Worm (Caenorhabditis elegans) whole organism, L1 larva: ENCODE measurements around the gene R02F11.1.

Experiments used
- F16B12.6 ChIP-seq: fragments of 150-350 bp; optimal IDR thresholded peaks from 2 replicates; lab custom pipeline; 2014; ENCODE audit warnings: missing biosample characterization, missing genetic modification characterization
- aha-1 ChIP-seq: fragments of 150-350 bp; optimal IDR thresholded peaks from 2 replicates; lab custom pipeline; 2014; ENCODE audit warnings: missing biosample characterization, missing genetic modification characterization
- alr-1 ChIP-seq: fragments of 200-800 bp; sonication (Bioruptor generic); optimal IDR thresholded peaks from 2 replicates; lab custom pipeline; 2018; ENCODE audit warnings: borderline replicate concordance, mild to moderate bottlenecking, missing genetic modification characterization, missing compliant biosample characterization
- ama-1 ChIP-seq: fragments of 150-350 bp; optimal IDR thresholded peaks from 2 replicates; lab custom pipeline; 2014
- ceh-82 ChIP-seq, 3 experiments: fragments of 150-350 bp in 1 of 3; sonication (generic microtip) in 2 of 3; optimal IDR thresholded peaks; 2 replicates each; lab custom pipeline; 2014 to 2017; ENCODE audit warnings: missing biosample characterization in 3 of 3, missing genetic modification characterization in 3 of 3
- ceh-88 ChIP-seq: fragments of 200-800 bp; sonication (Bioruptor generic); IDR thresholded peaks from 2 replicates; pipeline ENCODE4 v1.3.6; 2022; ENCODE audit warnings: missing genetic modification characterization, missing compliant biosample characterization
- ces-1 ChIP-seq: fragments of 150-350 bp; optimal IDR thresholded peaks from 2 replicates; lab custom pipeline; 2014; ENCODE audit warnings: missing biosample characterization, missing genetic modification reagents, missing genetic modification characterization
- dsc-1 ChIP-seq: sonication (generic microtip); optimal IDR thresholded peaks from 2 replicates; lab custom pipeline; 2016; ENCODE audit warnings: mild to moderate bottlenecking, missing genetic modification characterization, missing compliant biosample characterization
- efl-1 ChIP-seq, 4 experiments: fragments of 150-350 bp; optimal IDR thresholded peaks in 3 of 4; peaks in 1 of 4; 1 replicate in 1 of 4; 2 replicates in 3 of 4; lab custom pipeline; 2014; ENCODE audit warnings: missing biosample characterization in 2 of 4, missing genetic modification characterization in 2 of 4, missing genetic modification reagents in 2 of 4
- egl-13 ChIP-seq: sonication (generic microtip); optimal IDR thresholded peaks from 2 replicates; lab custom pipeline; 2016; ENCODE audit warnings: missing genotype, missing genetic modification reagents, missing genetic modification characterization, missing compliant biosample characterization
- egl-27 ChIP-seq, 2 experiments: fragments of 150-350 bp in 1 of 2; sonication (generic microtip); optimal IDR thresholded peaks; 3 replicates each; lab custom pipeline; 2017 to 2018; ENCODE audit warnings: missing biosample characterization in 2 of 2, missing genetic modification characterization in 2 of 2, missing genetic modification reagents in 2 of 2
- elt-2 ChIP-seq: sonication (generic microtip); optimal IDR thresholded peaks from 2 replicates; lab custom pipeline; 2016; ENCODE audit warnings: missing genetic modification characterization, mild to moderate bottlenecking, inconsistent platforms, missing compliant biosample characterization, missing genetic modification reagents
- elt-3 ChIP-seq, 6 experiments: fragments of 150-350 bp in 1 of 6; sonication (generic microtip); optimal IDR thresholded peaks; 2 replicates each; lab custom pipeline; 2017 to 2018; ENCODE audit warnings: missing biosample characterization in 6 of 6, missing genetic modification characterization in 6 of 6, inconsistent platforms in 1 of 6
- fkh-8 ChIP-seq: sonication (generic microtip); optimal IDR thresholded peaks from 2 replicates; lab custom pipeline; 2016; ENCODE audit warnings: mild to moderate bottlenecking, missing genetic modification characterization, missing compliant biosample characterization
- fos-1 ChIP-seq: fragments of 150-350 bp; optimal IDR thresholded peaks from 2 replicates; lab custom pipeline; 2014; ENCODE audit warnings: missing biosample characterization, missing genetic modification characterization
- irx-1 ChIP-seq: sonication (generic microtip); optimal IDR thresholded peaks from 2 replicates; lab custom pipeline; 2016; ENCODE audit warnings: missing genetic modification characterization, missing compliant biosample characterization
- isw-1 ChIP-seq: fragments of 200-800 bp; sonication (Bioruptor generic); IDR thresholded peaks from 2 replicates; pipeline ENCODE4 v1.3.6; 2022; ENCODE audit warnings: missing genetic modification characterization, missing compliant biosample characterization
- lin-13 ChIP-seq: fragments of 150-350 bp; optimal IDR thresholded peaks from 2 replicates; lab custom pipeline; 2014; ENCODE audit warnings: missing biosample characterization, missing genetic modification reagents, missing genetic modification characterization
- lin-15B ChIP-seq: fragments of 150-350 bp; sonication (generic microtip); optimal IDR thresholded peaks from 3 replicates; lab custom pipeline; 2014; ENCODE audit warnings: missing biosample characterization, missing genetic modification characterization
- lin-39 ChIP-seq: fragments of 150-350 bp; optimal IDR thresholded peaks from 2 replicates; lab custom pipeline; 2014; ENCODE audit warnings: missing biosample characterization, missing genetic modification reagents, missing genetic modification characterization
- lir-3 ChIP-seq: sonication (generic microtip); optimal IDR thresholded peaks from 2 replicates; lab custom pipeline; 2016; ENCODE audit warnings: mild to moderate bottlenecking, missing genetic modification characterization, moderate library complexity, missing compliant biosample characterization; ENCODE audit not compliant: poor library complexity
- lsy-2 ChIP-seq, 2 experiments: fragments of 150-350 bp; optimal IDR thresholded peaks; 2 replicates each; lab custom pipeline; 2014; ENCODE audit warnings: missing biosample characterization in 2 of 2, missing genetic modification characterization in 2 of 2
- mab-9 ChIP-seq: fragments of 200-800 bp; sonication (Bioruptor generic); IDR thresholded peaks from 2 replicates; pipeline ENCODE4 v1.3.6; 2022; ENCODE audit warnings: missing genetic modification reagents, missing genetic modification characterization, missing compliant biosample characterization
- mdl-1 ChIP-seq, 2 experiments: fragments of 150-350 bp; optimal IDR thresholded peaks; 2 replicates each; lab custom pipeline; 2014 to 2017; ENCODE audit warnings: missing biosample characterization in 2 of 2, missing genetic modification characterization in 2 of 2, inconsistent platforms in 1 of 2
- mef-2 ChIP-seq: fragments of 150-350 bp; optimal IDR thresholded peaks from 2 replicates; lab custom pipeline; 2014; ENCODE audit warnings: missing biosample characterization, missing genetic modification characterization
- nhr-19 ChIP-seq: fragments of 200-800 bp; sonication (Bioruptor generic); conservative IDR thresholded peaks from 2 replicates; pipeline ENCODE4 v1.3.6; 2022; ENCODE audit warnings: missing genetic modification characterization, missing compliant biosample characterization
- nhr-47 ChIP-seq: sonication (generic microtip); optimal IDR thresholded peaks from 2 replicates; lab custom pipeline; 2016; ENCODE audit warnings: mild to moderate bottlenecking, missing genetic modification characterization, moderate library complexity, missing compliant biosample characterization
- nhr-71 ChIP-seq: sonication (generic microtip); optimal IDR thresholded peaks from 2 replicates; lab custom pipeline; 2016; ENCODE audit warnings: mild to moderate bottlenecking, missing genetic modification characterization, moderate library complexity, missing compliant biosample characterization
- nhr-77 ChIP-seq: fragments of 150-350 bp; optimal IDR thresholded peaks from 2 replicates; lab custom pipeline; 2014; ENCODE audit warnings: missing biosample characterization, missing genetic modification characterization
- nhr-85 ChIP-seq: sonication (generic microtip); peaks from one replicate; lab custom pipeline; 2016; ENCODE audit warnings: missing genetic modification characterization, inconsistent platforms, missing compliant biosample characterization
- pag-3 ChIP-seq: sonication (generic microtip); optimal IDR thresholded peaks from 2 replicates; lab custom pipeline; 2017; ENCODE audit warnings: missing genetic modification characterization, mild to moderate bottlenecking, missing compliant biosample characterization, antibody characterized with exemption, borderline replicate concordance; ENCODE audit not compliant: insufficient read depth
- rnt-1 ChIP-seq: sonication (generic microtip); optimal IDR thresholded peaks from 2 replicates; lab custom pipeline; 2016; ENCODE audit warnings: mild to moderate bottlenecking, missing genetic modification characterization, moderate library complexity, missing compliant biosample characterization
- skn-1 ChIP-seq: fragments of 150-350 bp; optimal IDR thresholded peaks from 2 replicates; lab custom pipeline; 2014; ENCODE audit warnings: missing biosample characterization, missing genetic modification characterization
- snpc-4 ChIP-seq: fragments of 150-350 bp; optimal IDR thresholded peaks from 2 replicates; lab custom pipeline; 2014; ENCODE audit warnings: missing biosample characterization, missing genetic modification characterization
- sox-4 ChIP-seq: sonication (generic microtip); optimal IDR thresholded peaks from 2 replicates; lab custom pipeline; 2016; ENCODE audit warnings: missing genetic modification characterization, missing compliant biosample characterization
- sup-37 ChIP-seq: fragments of 200-800 bp; sonication (Bioruptor generic); optimal IDR thresholded peaks from 2 replicates; lab custom pipeline; 2018; ENCODE audit warnings: mild to moderate bottlenecking, missing genetic modification characterization, missing compliant biosample characterization
- unc-30 ChIP-seq: sonication (generic microtip); optimal IDR thresholded peaks from 2 replicates; lab custom pipeline; 2017; ENCODE audit warnings: missing biosample characterization, missing genetic modification characterization
- unc-98 ChIP-seq: fragments of 200-800 bp; sonication (Bioruptor generic); IDR thresholded peaks from 2 replicates; pipeline ENCODE4 v1.3.6; 2022; ENCODE audit warnings: missing genetic modification characterization, missing compliant biosample characterization
- vab-15 ChIP-seq: sonication (generic microtip); optimal IDR thresholded peaks from 2 replicates; lab custom pipeline; 2017; ENCODE audit warnings: missing genotype, mild to moderate bottlenecking, missing genetic modification characterization, missing compliant biosample characterization
- xbp-1 ChIP-seq: sonication (generic microtip); optimal IDR thresholded peaks from 2 replicates; lab custom pipeline; 2016; ENCODE audit warnings: missing genetic modification characterization, missing compliant biosample characterization
- zag-1 ChIP-seq: fragments of 150-350 bp; optimal IDR thresholded peaks from 2 replicates; lab custom pipeline; 2014; ENCODE audit warnings: missing biosample characterization, missing genetic modification characterization
- zip-4 ChIP-seq: fragments of 200-800 bp; sonication (Bioruptor generic); optimal IDR thresholded peaks from 2 replicates; lab custom pipeline; 2018; ENCODE audit warnings: mild to moderate bottlenecking, missing genetic modification characterization, moderate library complexity, missing compliant biosample characterization
- ztf-4 ChIP-seq: fragments of 150-350 bp; optimal IDR thresholded peaks from 2 replicates; lab custom pipeline; 2014; ENCODE audit warnings: missing biosample characterization, missing genetic modification characterization

Gene R02F11.1

ce11 chrV:4794308-4794707 is 6.6 kb upstream of the R02F11.1 start, which contains the start of gene R02F11.2 (continued):
- TF ChIP-seq nhr-71 (tag; lab: Kevin White, UChicago): peak; percentile 85
- no peak for TF ChIP-seq sup-37 (GFP tag; lab: Kevin White, UChicago)
- no peak for TF ChIP-seq elt-3 (tag; optimal IDR thresholded peaks at IDR 0.05; lab: Kevin White, UChicago)
- no peak for TF ChIP-seq nhr-77 (tag; lab: Kevin White, UChicago)
- TF ChIP-seq aha-1 (tag; lab: Kevin White, UChicago): no peak
- TF ChIP-seq nhr-47 (tag; lab: Kevin White, UChicago): peak; percentile 74
- peak; percentile 96 for TF ChIP-seq fkh-8 (tag; lab: Kevin White, UChicago)
- TF ChIP-seq lsy-2 (tag; optimal IDR thresholded peaks at IDR 0.05; lab: Kevin White, UChicago): no peak
- TF ChIP-seq sox-4 (tag; lab: Kevin White, UChicago): peak; percentile 52
- TF ChIP-seq mab-9 (GFP tag; lab: Robert Waterston, UW): no peak
- TF ChIP-seq egl-27 (tag; optimal IDR thresholded peaks at IDR 0.05; lab: Kevin White, UChicago): no peak
- no peak for TF ChIP-seq skn-1 (tag; lab: Kevin White, UChicago)
- TF ChIP-seq unc-98 (GFP tag; lab: Robert Waterston, UW): no peak
- no peak for TF ChIP-seq rnt-1 (tag; lab: Kevin White, UChicago)
- no peak for TF ChIP-seq dsc-1 (tag; lab: Kevin White, UChicago)
- TF ChIP-seq egl-13 (tag; lab: Kevin White, UChicago): no peak
- no peak for TF ChIP-seq lin-13
- no peak for TF ChIP-seq xbp-1
- TF ChIP-seq alr-1 (tag; lab: Kevin White, UChicago): no peak
- TF ChIP-seq nhr-19 (GFP tag; lab: Robert Waterston, UW): no peak
- no peak for TF ChIP-seq ceh-88 (GFP tag; lab: Robert Waterston, UW)
- no peak for TF ChIP-seq nhr-85 (tag; lab: Kevin White, UChicago)

- TF ChIP-seq efl-1 (optimal IDR thresholded peaks at IDR 0.05; lab: Kevin White, UChicago): no peak
- peak in 1 of 2 experiments; percentile 87 for TF ChIP-seq efl-1 (GFP tag; optimal IDR thresholded peaks at IDR 0.05 in 1 of 2; lab: Kevin White, UChicago)
- no peak for TF ChIP-seq elt-2 (tag; lab: Kevin White, UChicago)
- no peak for TF ChIP-seq rnt-1 (tag; lab: Kevin White, UChicago)
- no peak for TF ChIP-seq snpc-4 (tag; lab: Kevin White, UChicago)
- no peak for TF ChIP-seq sup-37 (GFP tag; lab: Kevin White, UChicago)
Observed at ce11 chrV:4801943-4802342, 1.0 kb downstream of the R02F11.1 start.

- TF ChIP-seq efl-1 (optimal IDR thresholded peaks at IDR 0.05; lab: Kevin White, UChicago) (no peak), efl-1 (GFP tag; optimal IDR thresholded peaks at IDR 0.05 in 1 of 2; lab: Kevin White, UChicago) (peak in 1 of 2 experiments; percentile 23), F16B12.6 (tag; lab: Kevin White, UChicago) (no peak), nhr-47 (tag; lab: Kevin White, UChicago) (no peak), rnt-1 (tag; lab: Kevin White, UChicago) (no peak), irx-1 (tag; lab: Kevin White, UChicago) (no peak), elt-3 (tag; optimal IDR thresholded peaks at IDR 0.05; lab: Kevin White, UChicago) (no peak), ceh-82 (tag; optimal IDR thresholded peaks at IDR 0.05; lab: Kevin White, UChicago) (no peak)
Observed at ce11 chrV:4805847-4806246, 5.0 kb downstream of the R02F11.1 start, which contains the start of gene R02F11.3. Gene R02F11.3 (minus strand): TSS chrV:4805947.

- TF ChIP-seq zag-1 (tag; lab: Kevin White, UChicago): no peak
- TF ChIP-seq alr-1 (tag; lab: Kevin White, UChicago): no peak
- no peak for TF ChIP-seq mdl-1 (tag; optimal IDR thresholded peaks at IDR 0.05; lab: Kevin White, UChicago)
- no peak for TF ChIP-seq egl-27 (tag; optimal IDR thresholded peaks at IDR 0.05; lab: Kevin White, UChicago)
- no peak for TF ChIP-seq isw-1 (GFP tag; lab: Robert Waterston, UW)
- no peak for TF ChIP-seq pag-3
- TF ChIP-seq fos-1 (tag; lab: Kevin White, UChicago): no peak
- no peak for TF ChIP-seq ama-1 (lab: Kevin White, UChicago)
- no peak for TF ChIP-seq skn-1 (tag; lab: Kevin White, UChicago)
- no peak for TF ChIP-seq vab-15 (tag; lab: Kevin White, UChicago)
- TF ChIP-seq ceh-88 (GFP tag; lab: Robert Waterston, UW): no peak
- TF ChIP-seq irx-1 (tag; lab: Kevin White, UChicago): no peak
- no peak for TF ChIP-seq zip-4 (GFP tag; lab: Kevin White, UChicago)
- no peak for TF ChIP-seq unc-30
- TF ChIP-seq lin-15B: no peak
- TF ChIP-seq elt-2 (tag; lab: Kevin White, UChicago): no peak
- TF ChIP-seq mef-2 (tag; lab: Kevin White, UChicago): no peak
- no peak for TF ChIP-seq lir-3
- TF ChIP-seq nhr-19 (GFP tag; lab: Robert Waterston, UW): no peak
- TF ChIP-seq ztf-4 (tag; lab: Kevin White, UChicago): no peak
- TF ChIP-seq ces-1 (GFP tag; lab: Kevin White, UChicago): no peak
- no peak for TF ChIP-seq lin-39 (tag; lab: Kevin White, UChicago)
- no peak for TF ChIP-seq F16B12.6 (tag; lab: Kevin White, UChicago)
- no peak for TF ChIP-seq efl-1 (optimal IDR thresholded peaks at IDR 0.05; lab: Kevin White, UChicago)
- TF ChIP-seq efl-1 (GFP tag; optimal IDR thresholded peaks at IDR 0.05 in 1 of 2; lab: Kevin White, UChicago): peak in 1 of 2 experiments; percentile 73
Observed at ce11 chrV:4806859-4807258, 6.0 kb downstream of the R02F11.1 start.
